Fruit fly (Drosophila melanogaster) Kc167 (cell line): ENCODE data around the gene CG12746.

ENCODE experiments used
- Myc ChIP-seq: fragments of >200 bp; optimal IDR thresholded peaks from 2 replicates; lab custom pipeline; 2017; ENCODE audit warnings: missing external identifiers
- Sin3A ChIP-seq: fragments of >200 bp; optimal IDR thresholded peaks from 2 replicates; lab custom pipeline; 2018; ENCODE audit warnings: missing external identifiers
- h ChIP-seq: fragments of >200 bp; optimal IDR thresholded peaks from 3 replicates; lab custom pipeline; 2018; ENCODE audit warnings: missing external identifiers
- psq ChIP-seq: fragments of >200 bp; optimal IDR thresholded peaks from 2 replicates; lab custom pipeline; 2017; ENCODE audit warnings: missing external identifiers
- ttk ChIP-seq: sonication (Bioruptor generic); optimal IDR thresholded peaks from 2 replicates; lab custom pipeline; 2017; ENCODE audit warnings: missing external identifiers

- TF ChIP-seq Sin3A (lab: Kevin White, UChicago) (no peak), Myc (no peak), psq (no peak), ttk (no peak), h (lab: Kevin White, UChicago) (no peak)
These were observed 7.1 kb downstream of the CG12746 start for dm6 chr3R:5571756-5572155.
